Worm (Caenorhabditis elegans): ENCODE results near the gene srbc-21.

- TF ChIP-seq unc-62 (GFP tag; optimal IDR thresholded peaks at IDR 0.05), result no peak
- no peak for TF ChIP-seq ces-1 (GFP tag; optimal IDR thresholded peaks at IDR 0.05)
- TF ChIP-seq nhr-28 (tag; optimal IDR thresholded peaks at IDR 0.05), result no peak
- TF ChIP-seq nhr-12 (tag; optimal IDR thresholded peaks at IDR 0.05), result no peak
- TF ChIP-seq blmp-1 (tag; optimal IDR thresholded peaks at IDR 0.05), result no peak
- TF ChIP-seq ceh-39 (tag; optimal IDR thresholded peaks at IDR 0.05), result no peak
- TF ChIP-seq pha-4 (tag; optimal IDR thresholded peaks at IDR 0.05), result no peak
- TF ChIP-seq nhr-237 (tag; optimal IDR thresholded peaks at IDR 0.05), result no peak
- no peak for TF ChIP-seq ztf-11 (tag; optimal IDR thresholded peaks at IDR 0.05)
Observed at ce11 chrV:2121910-2122362, 33.4 kb upstream of the srbc-21 start, which contains the start of gene F22F7.8.

Data from whole organism, mixed stage, embryonic.